Fruit fly (Drosophila melanogaster) Kc167 (cell line): Measurements from ENCODE around the gene CG11726.

ENCODE experiments used
- Myc ChIP-seq: fragments of >200 bp; optimal IDR thresholded peaks from 2 replicates; lab custom pipeline; 2017; ENCODE audit warnings: missing external identifiers
- Sin3A ChIP-seq: fragments of >200 bp; optimal IDR thresholded peaks from 2 replicates; lab custom pipeline; 2018; ENCODE audit warnings: missing external identifiers
- h ChIP-seq: fragments of >200 bp; optimal IDR thresholded peaks from 3 replicates; lab custom pipeline; 2018; ENCODE audit warnings: missing external identifiers
- insv ChIP-seq: fragments of >200 bp; optimal IDR thresholded peaks from 3 replicates; lab custom pipeline; 2018; ENCODE audit warnings: missing external identifiers
- psq ChIP-seq: fragments of >200 bp; optimal IDR thresholded peaks from 2 replicates; lab custom pipeline; 2017; ENCODE audit warnings: missing external identifiers
- ttk ChIP-seq: sonication (Bioruptor generic); optimal IDR thresholded peaks from 2 replicates; lab custom pipeline; 2017; ENCODE audit warnings: missing external identifiers

Gene CG11726

dm6 chr3L:11417273-11418040 lies 23.0 kb downstream of the CG11726 start:
- TF ChIP-seq insv (lab: Kevin White, UChicago) (no peak), h (lab: Kevin White, UChicago) (no peak), Myc (no peak), psq (lab: Kevin White, UChicago) (no peak), ttk (no peak), Sin3A (lab: Kevin White, UChicago) (no peak)

DNA sequence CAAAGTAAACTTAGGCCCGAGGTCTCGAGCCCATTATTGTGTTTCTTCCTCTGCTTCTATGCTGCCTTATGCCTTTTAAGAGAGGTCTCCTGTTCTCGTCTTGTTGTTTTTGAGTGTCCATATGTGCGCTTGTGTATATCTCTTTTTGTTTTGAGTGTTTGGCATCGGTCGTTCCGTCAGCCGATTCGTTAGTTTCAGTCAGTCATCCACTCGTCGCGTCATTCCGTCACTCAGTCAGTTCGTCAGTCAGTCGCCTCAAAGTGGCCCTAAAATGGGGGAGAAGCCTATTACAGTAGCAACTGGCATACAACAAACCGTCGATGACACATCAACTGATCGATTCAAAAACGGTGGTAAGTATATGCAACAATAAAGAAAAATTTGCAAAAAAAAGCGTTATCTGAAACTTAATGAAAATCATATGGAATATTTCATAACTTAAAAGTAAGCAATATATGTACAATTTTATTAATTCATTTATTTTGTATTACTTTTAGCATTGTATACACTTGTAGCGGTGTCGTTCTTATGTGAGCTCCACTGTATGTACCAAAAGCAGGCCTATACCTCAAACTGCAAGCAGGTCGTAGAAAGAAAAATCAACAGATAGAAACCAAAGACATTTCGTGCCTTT lies 23.7 kb downstream of the CG11726 start:
- TF ChIP-seq Sin3A (lab: Kevin White, UChicago) (no peak), ttk (no peak), h (lab: Kevin White, UChicago) (no peak), psq (lab: Kevin White, UChicago) (no peak)

DNA sequence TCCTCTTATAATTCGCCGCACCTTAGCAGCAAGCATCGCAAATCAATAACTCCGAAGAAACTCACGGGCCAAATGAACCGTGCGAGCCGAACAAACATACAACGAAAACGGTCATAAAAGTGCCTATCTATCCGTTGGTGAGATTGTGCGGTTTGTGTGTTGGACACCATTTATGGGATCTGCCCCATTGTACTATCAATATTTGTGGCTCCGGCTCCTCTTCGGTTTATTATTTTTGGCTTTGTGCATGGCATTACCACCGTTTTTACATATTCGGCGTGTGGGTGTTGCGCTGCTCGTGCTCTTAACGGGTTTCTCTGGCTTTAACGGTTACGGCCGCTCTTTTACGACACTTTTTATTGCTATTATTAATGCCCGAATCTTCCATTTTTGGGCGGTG lies 24.9 kb downstream of the CG11726 start:
- no peak for TF ChIP-seq psq (lab: Kevin White, UChicago)
- no peak for TF ChIP-seq Myc
- TF ChIP-seq h (lab: Kevin White, UChicago), result no peak
- TF ChIP-seq insv (lab: Kevin White, UChicago), result no peak

DNA sequence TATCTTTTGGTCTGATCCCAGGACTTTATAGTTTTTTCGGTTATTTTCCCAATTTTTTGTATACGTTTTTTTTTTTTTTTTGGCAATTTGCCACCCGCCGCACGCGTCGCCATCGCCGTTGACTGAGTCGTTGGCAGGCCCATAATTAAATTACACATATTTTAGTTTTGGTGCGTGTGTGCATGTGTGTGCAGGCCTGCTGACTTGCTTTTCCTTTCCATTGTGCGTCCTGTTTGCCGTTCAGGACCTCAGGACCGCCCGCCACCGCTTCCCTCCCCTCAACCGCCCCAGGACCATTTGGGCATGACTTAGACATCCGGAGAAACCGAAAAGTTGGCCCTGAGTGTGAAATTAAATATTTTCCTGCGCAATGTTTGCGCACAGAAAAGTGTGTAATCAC lies 26.5 kb downstream of the CG11726 start:
- TF ChIP-seq ttk, result no peak
- no peak for TF ChIP-seq psq (lab: Kevin White, UChicago)
- TF ChIP-seq Sin3A (lab: Kevin White, UChicago), result no peak
- no peak for TF ChIP-seq insv (lab: Kevin White, UChicago)
- TF ChIP-seq Myc, result no peak
- TF ChIP-seq h (lab: Kevin White, UChicago), result no peak

dm6 chr3L:11421905-11422304 lies 27.4 kb downstream of the CG11726 start:
- no peak for TF ChIP-seq ttk

DNA sequence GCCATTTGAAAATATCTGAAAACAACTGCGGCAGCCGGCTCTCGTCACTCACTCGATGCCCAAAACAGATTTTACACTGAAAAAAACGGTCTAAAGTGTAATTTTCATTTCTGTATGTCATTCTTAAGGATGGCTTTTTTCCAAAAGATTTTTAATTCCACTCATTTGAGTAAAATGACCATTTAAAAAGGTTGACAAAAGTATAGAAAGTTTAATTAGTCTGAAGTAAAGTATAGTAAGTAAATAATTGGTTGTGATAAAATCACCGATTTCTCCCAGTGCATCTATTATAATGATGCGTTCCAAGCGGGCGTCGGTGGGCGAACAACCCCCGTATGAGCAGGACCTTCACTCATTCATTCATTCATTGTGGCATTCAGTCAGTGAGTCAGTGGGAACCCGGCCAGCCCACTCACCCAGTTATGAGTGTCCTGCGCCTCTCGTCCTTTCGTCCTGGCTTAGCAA lies 27.9 kb downstream of the CG11726 start:
- no peak for TF ChIP-seq insv (lab: Kevin White, UChicago)
- TF ChIP-seq h (lab: Kevin White, UChicago), result no peak
- no peak for TF ChIP-seq Myc
- no peak for TF ChIP-seq ttk
- TF ChIP-seq Sin3A (lab: Kevin White, UChicago), result no peak
- no peak for TF ChIP-seq psq (lab: Kevin White, UChicago)

DNA sequence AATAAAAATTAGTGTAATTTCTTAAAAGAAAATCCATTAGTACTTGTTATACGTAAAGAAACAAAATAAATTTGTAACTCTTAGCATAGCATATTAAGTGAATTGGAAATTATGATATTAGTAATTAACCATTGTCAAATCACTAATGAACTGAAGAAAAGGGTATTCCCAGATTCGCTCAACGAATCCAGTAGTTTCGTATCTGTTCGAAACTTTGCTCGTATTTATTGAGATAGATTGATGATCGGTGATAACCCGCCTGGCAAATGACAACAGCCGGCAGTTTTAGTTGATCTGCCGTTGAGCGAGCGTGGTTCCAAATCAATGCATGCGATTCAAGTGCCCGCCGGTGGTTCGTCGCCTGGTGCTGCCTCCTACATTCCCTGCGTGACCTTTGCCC lies 30.4 kb downstream of the CG11726 start, which contains the start of gene CG7560:
Gene CG7560, plus strand, starts transcription at position 301 of the 400 bp plus-strand sequence.
- no peak for TF ChIP-seq Sin3A (lab: Kevin White, UChicago)
- no peak for TF ChIP-seq psq (lab: Kevin White, UChicago)
- no peak for TF ChIP-seq h (lab: Kevin White, UChicago)
- no peak for TF ChIP-seq ttk
- no peak for TF ChIP-seq insv (lab: Kevin White, UChicago)
- TF ChIP-seq Myc, result no peak

DNA sequence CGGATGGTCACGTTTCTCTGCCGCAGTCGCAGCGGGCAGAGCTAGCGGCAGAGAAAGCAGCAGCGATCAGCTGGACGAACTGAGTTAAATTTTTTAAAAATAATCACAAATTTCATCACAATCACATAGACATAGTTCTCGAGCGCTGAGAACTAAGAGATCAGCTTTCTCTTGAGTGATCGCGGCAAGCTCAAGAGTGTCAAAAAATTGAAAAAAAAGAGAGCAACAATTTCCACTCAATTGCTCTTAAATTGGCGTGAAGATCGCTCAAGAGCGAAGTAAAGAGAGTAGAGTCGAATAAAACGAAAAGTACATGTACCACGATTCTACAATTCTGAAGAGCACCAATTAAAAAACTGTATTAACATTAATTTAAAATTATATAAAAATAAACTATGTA lies 33.9 kb downstream of the CG11726 start:
- no peak for TF ChIP-seq Myc

DNA sequence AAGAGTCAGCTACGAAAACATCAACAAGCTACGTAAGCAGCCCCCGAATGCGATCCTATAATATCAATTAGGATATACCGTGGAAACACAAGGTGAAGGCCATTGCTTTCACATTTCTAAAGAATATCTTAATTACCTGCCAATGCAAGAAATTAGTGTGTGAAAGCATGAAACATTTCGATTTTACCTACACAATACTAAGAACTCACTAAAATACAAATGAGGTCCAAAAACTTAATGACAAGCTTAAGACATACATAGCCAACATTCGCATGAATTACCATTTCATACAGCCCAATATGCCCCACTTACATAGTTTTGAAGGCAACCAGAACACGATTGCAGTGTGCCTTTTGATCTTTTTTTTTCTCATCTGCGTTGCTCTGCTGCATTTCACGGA lies 35.2 kb downstream of the CG11726 start:
- TF ChIP-seq Myc, result no peak
- no peak for TF ChIP-seq h (lab: Kevin White, UChicago)
- TF ChIP-seq psq (lab: Kevin White, UChicago), result no peak
- no peak for TF ChIP-seq insv (lab: Kevin White, UChicago)
- TF ChIP-seq ttk, result no peak
- TF ChIP-seq Sin3A (lab: Kevin White, UChicago), result no peak

dm6 chr3L:11431251-11431925 lies 36.9 kb downstream of the CG11726 start:
- no peak for TF ChIP-seq ttk
- TF ChIP-seq Myc, result no peak
- no peak for TF ChIP-seq insv (lab: Kevin White, UChicago)
- no peak for TF ChIP-seq psq (lab: Kevin White, UChicago)
- no peak for TF ChIP-seq h (lab: Kevin White, UChicago)
- TF ChIP-seq Sin3A (lab: Kevin White, UChicago), result no peak

dm6 chr3L:11431926-11432323 lies 37.4 kb downstream of the CG11726 start:
- TF ChIP-seq psq (lab: Kevin White, UChicago) (no peak), h (lab: Kevin White, UChicago) (no peak)

DNA sequence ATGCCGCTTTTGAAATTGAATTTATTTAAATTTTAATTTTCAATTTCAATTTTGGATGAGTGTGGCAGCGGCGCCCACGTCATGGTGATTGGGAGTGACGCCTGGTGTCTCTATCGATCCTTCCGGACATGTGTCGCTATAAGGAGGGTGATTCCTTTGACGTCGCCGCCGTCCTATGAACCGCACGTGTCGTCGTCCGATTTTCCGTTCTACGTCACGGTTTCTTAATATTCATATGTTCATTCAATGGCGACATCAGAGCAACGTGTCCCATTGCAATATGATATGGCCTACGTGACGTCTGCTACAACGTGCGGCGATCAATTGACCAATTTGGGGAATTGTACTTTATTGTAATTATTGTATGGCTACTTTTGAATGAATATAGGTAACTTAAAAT lies 38.0 kb downstream of the CG11726 start:
- TF ChIP-seq insv (lab: Kevin White, UChicago) (no peak), Sin3A (lab: Kevin White, UChicago) (no peak), ttk (no peak), Myc (no peak), h (lab: Kevin White, UChicago) (no peak), psq (lab: Kevin White, UChicago) (no peak)

DNA sequence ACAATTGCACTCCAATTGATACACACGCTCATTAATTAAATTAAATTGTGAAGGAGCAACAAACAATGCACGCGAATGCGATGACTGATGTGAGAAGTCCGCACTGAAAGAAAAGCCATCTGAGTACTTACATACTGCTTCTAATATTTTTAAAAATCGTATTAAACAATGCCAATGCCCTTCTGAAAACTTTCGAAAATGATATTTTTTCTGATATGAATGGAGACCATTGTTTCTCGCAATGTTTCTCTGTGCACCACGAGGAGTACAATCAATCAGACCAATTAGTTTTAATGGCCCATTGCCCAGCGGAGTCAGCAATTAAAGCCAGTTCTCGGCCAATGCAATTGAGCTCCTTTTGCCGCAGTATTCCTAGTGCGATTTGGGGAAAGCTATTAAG lies 38.7 kb downstream of the CG11726 start:
- TF ChIP-seq ttk, result no peak
- TF ChIP-seq insv (lab: Kevin White, UChicago), result no peak
- no peak for TF ChIP-seq psq (lab: Kevin White, UChicago)
- TF ChIP-seq Myc, result no peak
- TF ChIP-seq h (lab: Kevin White, UChicago), result no peak
- no peak for TF ChIP-seq Sin3A (lab: Kevin White, UChicago)
